Worm (Caenorhabditis elegans) whole organism, L4/young adult: ENCODE results near the gene tba-4.
"Not testable (repeated sequence)": the region's sequence is repeated elsewhere in the genome, so short reads cannot be mapped to it uniquely, and the experiment has no call there.

Experiments
- W03F9.2 ChIP-seq: fragments of 150-350 bp; optimal IDR thresholded peaks from 2 replicates; lab custom pipeline; 2014; ENCODE audit warnings: missing biosample characterization, missing genetic modification characterization
- him-1 ChIP-seq: sonication (generic microtip); optimal IDR thresholded peaks from 2 replicates; lab custom pipeline; 2016; ENCODE audit warnings: missing genotype, missing genetic modification reagents, missing genetic modification characterization, missing compliant biosample characterization

ce11 chrII:10941918-10942317 is 23.4 kb downstream of the tba-4 start, which contains the start of gene R03D7.15:
- TF ChIP-seq him-1, W03F9.2 (tag; lab: Kevin White, UChicago): not testable (repeated sequence)
